Worm (Caenorhabditis elegans) whole organism, early embryonic: Measurements from ENCODE around the gene H43E16.1.

Experiments used
- B0310.2 ChIP-seq: sonication (generic microtip); optimal IDR thresholded peaks from 2 replicates; lab custom pipeline; 2016; ENCODE audit warnings: mild to moderate bottlenecking, missing genetic modification characterization, missing compliant biosample characterization
- F13C5.2 ChIP-seq: sonication (generic microtip); optimal IDR thresholded peaks from 2 replicates; lab custom pipeline; 2017; ENCODE audit warnings: mild to moderate bottlenecking, missing genetic modification characterization, inconsistent platforms, missing compliant biosample characterization
- aly-1 ChIP-seq: sonication (generic microtip); optimal IDR thresholded peaks from 2 replicates; lab custom pipeline; 2016; ENCODE audit warnings: missing genetic modification characterization, missing compliant biosample characterization
- ama-1 ChIP-seq: fragments of 150-350 bp; optimal IDR thresholded peaks from 2 replicates; lab custom pipeline; 2014
- ceh-13 ChIP-seq: fragments of 200-800 bp; sonication (Bioruptor generic); optimal IDR thresholded peaks from 2 replicates; lab custom pipeline; 2018; ENCODE audit warnings: mild to moderate bottlenecking, missing genetic modification characterization, missing compliant biosample characterization
- ceh-36 ChIP-seq: sonication (generic microtip); optimal IDR thresholded peaks from 2 replicates; lab custom pipeline; 2016; ENCODE audit warnings: missing genetic modification characterization, inconsistent platforms, missing compliant biosample characterization
- ets-7 ChIP-seq: sonication (generic microtip); optimal IDR thresholded peaks from 2 replicates; lab custom pipeline; 2016; ENCODE audit warnings: missing genotype, missing genetic modification characterization, missing compliant biosample characterization
- flt-1 ChIP-seq: fragments of 200-800 bp; sonication (Bioruptor generic); IDR thresholded peaks from 2 replicates; pipeline ENCODE4 v1.3.6; 2022; ENCODE audit warnings: missing genetic modification characterization, missing compliant biosample characterization
- hmbx-1 ChIP-seq: sonication (generic microtip); optimal IDR thresholded peaks from 2 replicates; lab custom pipeline; 2016; ENCODE audit warnings: mild to moderate bottlenecking, missing genetic modification characterization, missing compliant biosample characterization
- scrt-1 ChIP-seq: fragments of 200-800 bp; sonication (Bioruptor generic); IDR thresholded peaks from 2 replicates; pipeline ENCODE4 v1.3.6; 2022; ENCODE audit warnings: missing genetic modification characterization, missing compliant biosample characterization
- sea-1 ChIP-seq: fragments of 200-800 bp; sonication (Bioruptor generic); conservative IDR thresholded peaks from 2 replicates; pipeline ENCODE4 v1.3.6; 2022; ENCODE audit warnings: missing genetic modification characterization, missing compliant biosample characterization
- tbx-11 ChIP-seq: fragments of 200-800 bp; sonication (Bioruptor generic); IDR thresholded peaks from 2 replicates; pipeline ENCODE4 v1.3.6; 2022; ENCODE audit warnings: missing genetic modification characterization, missing compliant biosample characterization
- tbx-37 ChIP-seq: fragments of 200-800 bp; sonication (Bioruptor generic); conservative IDR thresholded peaks from 2 replicates; pipeline ENCODE4 v1.3.6; 2022; ENCODE audit warnings: missing genetic modification reagents, missing genetic modification characterization, missing compliant biosample characterization
- tra-4 ChIP-seq: sonication (generic microtip); optimal IDR thresholded peaks from 2 replicates; lab custom pipeline; 2017; ENCODE audit warnings: missing genetic modification characterization, missing compliant biosample characterization

DNA sequence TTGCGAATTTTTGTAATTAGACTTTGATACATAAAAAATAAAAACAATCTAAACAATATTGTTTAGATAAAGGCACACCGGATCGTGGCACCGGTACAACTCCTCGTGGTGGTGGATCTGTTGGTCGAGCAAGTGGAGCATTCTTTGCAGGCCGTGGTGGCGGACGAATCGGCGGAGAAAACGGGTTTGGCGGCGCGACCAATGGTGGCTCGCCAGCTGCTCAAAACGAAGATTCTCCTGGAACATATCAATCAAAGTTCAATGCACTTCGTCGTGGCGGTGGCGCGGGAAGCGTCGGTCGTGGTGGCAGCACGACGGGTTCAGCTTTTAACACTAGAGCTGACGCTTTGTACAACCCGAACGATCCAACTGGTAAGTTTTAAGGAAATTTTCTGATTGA, 11.9 kb downstream of the H43E16.1 start:
- no peak for TF ChIP-seq tbx-37 (GFP tag; lab: Robert Waterston, UW)
- no peak for TF ChIP-seq tbx-11 (GFP tag; lab: Robert Waterston, UW)
- no peak for TF ChIP-seq ama-1
- TF ChIP-seq tra-4 (tag; lab: Kevin White, UChicago), result no peak
- TF ChIP-seq hmbx-1, result no peak
- no peak for TF ChIP-seq ets-7 (tag; lab: Kevin White, UChicago)
- no peak for TF ChIP-seq aly-1 (tag; lab: Kevin White, UChicago)
- no peak for TF ChIP-seq F13C5.2 (tag; lab: Kevin White, UChicago)
- TF ChIP-seq ceh-13 (GFP tag; lab: Kevin White, UChicago), result no peak
- TF ChIP-seq ceh-36 (tag; lab: Kevin White, UChicago), result no peak
- no peak for TF ChIP-seq sea-1 (GFP tag; lab: Robert Waterston, UW)
- no peak for TF ChIP-seq scrt-1
- TF ChIP-seq B0310.2 (tag; lab: Kevin White, UChicago), result no peak
- TF ChIP-seq flt-1, result no peak
